Worm (Caenorhabditis elegans): Measurements from ENCODE around the gene ced-11.

ce11 chrIII:9071372-9071771 is 48.0 kb upstream of the ced-11 start, which contains the start of gene lin-12:
- TF ChIP-seq nfya-2 (GFP tag; IDR thresholded peaks at IDR 0.05), result no peak
- no peak for TF ChIP-seq unc-62 (GFP tag; optimal IDR thresholded peaks at IDR 0.05)
- no peak for TF ChIP-seq ets-4 (GFP tag; optimal IDR thresholded peaks at IDR 0.05)
- TF ChIP-seq efl-1 (GFP tag; optimal IDR thresholded peaks at IDR 0.05), result no peak
- no peak for TF ChIP-seq mel-28 (tag; optimal IDR thresholded peaks at IDR 0.05; ENCODE audit: borderline replicate concordance)
- TF ChIP-seq him-1 (tag; optimal IDR thresholded peaks at IDR 0.05), result no peak
- no peak for TF ChIP-seq nhr-120 (GFP tag; IDR thresholded peaks at IDR 0.05)
- no peak for TF ChIP-seq ceh-100 (GFP tag; IDR thresholded peaks at IDR 0.05)
- TF ChIP-seq ztf-25 (GFP tag; IDR thresholded peaks at IDR 0.05), result no peak
- no peak for TF ChIP-seq ceh-58 (GFP tag; IDR thresholded peaks at IDR 0.05)
- TF ChIP-seq hmg-1.2 (GFP tag; IDR thresholded peaks at IDR 0.05), result no peak
- TF ChIP-seq B0019.2 (GFP tag; conservative IDR thresholded peaks at IDR 0.05), result no peak
- no peak for TF ChIP-seq ztf-26 (tag; optimal IDR thresholded peaks at IDR 0.05)
- TF ChIP-seq nhr-90 (tag; optimal IDR thresholded peaks at IDR 0.05), result no peak
